Worm (Caenorhabditis elegans) whole organism, early embryonic: ENCODE results near the gene Y51H7C.41.

ENCODE experiments used
- pes-1 ChIP-seq: fragments of 200-800 bp; sonication (Bioruptor generic); IDR thresholded peaks from 2 replicates; pipeline ENCODE4 v1.3.6; 2022; ENCODE audit warnings: missing genetic modification reagents, missing genetic modification characterization, missing compliant biosample characterization
- scrt-1 ChIP-seq: fragments of 200-800 bp; sonication (Bioruptor generic); IDR thresholded peaks from 2 replicates; pipeline ENCODE4 v1.3.6; 2022; ENCODE audit warnings: missing genetic modification characterization, missing compliant biosample characterization
- sea-1 ChIP-seq: fragments of 200-800 bp; sonication (Bioruptor generic); conservative IDR thresholded peaks from 2 replicates; pipeline ENCODE4 v1.3.6; 2022; ENCODE audit warnings: missing genetic modification characterization, missing compliant biosample characterization
- tbx-37 ChIP-seq: fragments of 200-800 bp; sonication (Bioruptor generic); conservative IDR thresholded peaks from 2 replicates; pipeline ENCODE4 v1.3.6; 2022; ENCODE audit warnings: missing genetic modification reagents, missing genetic modification characterization, missing compliant biosample characterization

The Y51H7C.41 gene

ce11 chrII:1451975-1452374, 48.9 kb downstream of the Y51H7C.41 start:
- peak; percentile 50; the same call in 1 of the 2 replicates for TF ChIP-seq pes-1 (GFP tag; lab: Robert Waterston, UW)
- peak; percentile 58 for TF ChIP-seq tbx-37 (GFP tag; lab: Robert Waterston, UW)
- TF ChIP-seq scrt-1 (GFP tag; lab: Robert Waterston, UW) = peak; percentile 61; the same call in 1 of the 2 replicates

- TF ChIP-seq scrt-1 (GFP tag; lab: Robert Waterston, UW) (peak; percentile 35; the same call in 1 of the 2 replicates), pes-1 (GFP tag; lab: Robert Waterston, UW) (peak; percentile 46), sea-1 (peak; percentile 53; the same call in 1 of the 2 replicates)
These were observed 50.1 kb downstream of the Y51H7C.41 start for ce11 chrII:1453209-1453608.
